Worm (Caenorhabditis elegans): ENCODE data around the gene cpg-7.

- TF ChIP-seq snpc-4 (tag; optimal IDR thresholded peaks at IDR 0.05) = peak; percentile 94
- peak; percentile 94 for TF ChIP-seq tbx-2 (tag; optimal IDR thresholded peaks at IDR 0.05)
- TF ChIP-seq fkh-10 (GFP tag; optimal IDR thresholded peaks at IDR 0.05) = peak; percentile 66
- peak; percentile 96 for TF ChIP-seq lin-14 (GFP tag; optimal IDR thresholded peaks at IDR 0.05)
- no peak for TF ChIP-seq efl-3 (GFP tag; optimal IDR thresholded peaks at IDR 0.05)
- no peak for TF ChIP-seq ets-5 (GFP tag; IDR thresholded peaks at IDR 0.05)
- peak; percentile 66 for TF ChIP-seq nhr-11 (tag; optimal IDR thresholded peaks at IDR 0.05)
- TF ChIP-seq sptf-1 (tag; optimal IDR thresholded peaks at IDR 0.05) = no peak
- TF ChIP-seq zip-4 (GFP tag; optimal IDR thresholded peaks at IDR 0.05) = peak; percentile 65
- TF ChIP-seq lsy-2 (tag; optimal IDR thresholded peaks at IDR 0.05) = peak; percentile 98 to 99
- TF ChIP-seq pqm-1 (tag; optimal IDR thresholded peaks at IDR 0.05) = no peak
- TF ChIP-seq unc-62 (GFP tag; optimal IDR thresholded peaks at IDR 0.05) = no peak
- peak; percentile 87 for TF ChIP-seq blmp-1 (tag; optimal IDR thresholded peaks at IDR 0.05)
Measured at ce11 chrII:14154357-14154756, 45.3 kb upstream of the cpg-7 start, which contains the start of gene Y48B6A.1.
